Fruit fly (Drosophila melanogaster): ENCODE data around the gene Tb.

Gene Tb

dm6 chr3R:26656140-26656539, at the start of gene Tb:
Gene Tb (plus strand): TSS chr3R:26656440.
- TF ChIP-seq Clk (GFP tag; optimal IDR thresholded peaks at IDR 0.05): no peak

dm6 chr3R:26606498-26606897, 49.7 kb upstream of the Tb start:
- no peak for TF ChIP-seq bab1 (GFP tag; optimal IDR thresholded peaks at IDR 0.05)
- TF ChIP-seq pad (GFP tag; optimal IDR thresholded peaks at IDR 0.05): peak; percentile 80

dm6 chr3R:26615428-26615827, 40.8 kb upstream of the Tb start:
- TF ChIP-seq bab1 (GFP tag; optimal IDR thresholded peaks at IDR 0.05): no peak
- TF ChIP-seq CG5204 (GFP tag; optimal IDR thresholded peaks at IDR 0.05): no peak
- no peak for TF ChIP-seq cic (GFP tag; optimal IDR thresholded peaks at IDR 0.05)
- no peak for TF ChIP-seq CG7101 (tag; optimal IDR thresholded peaks at IDR 0.05)
- no peak for TF ChIP-seq toe (GFP tag; optimal IDR thresholded peaks at IDR 0.05)
- no peak for TF ChIP-seq CG12768 (GFP tag; optimal IDR thresholded peaks at IDR 0.05)
- no peak for TF ChIP-seq CG33017 (tag; optimal IDR thresholded peaks at IDR 0.05)
- TF ChIP-seq CG11617 (GFP tag; optimal IDR thresholded peaks at IDR 0.05): no peak
- no peak for TF ChIP-seq Clk (GFP tag; optimal IDR thresholded peaks at IDR 0.05)
- TF ChIP-seq CG1620 (GFP tag; optimal IDR thresholded peaks at IDR 0.05): no peak
- TF ChIP-seq CG7045 (GFP tag; optimal IDR thresholded peaks at IDR 0.05): no peak
- no peak for TF ChIP-seq Mnt (GFP tag; optimal IDR thresholded peaks at IDR 0.05)
- no peak for TF ChIP-seq kay (GFP tag; ENCODE audit: borderline replicate concordance)

dm6 chr3R:26618818-26619217, 37.4 kb upstream of the Tb start, which contains the start of gene TwdlM:
Gene TwdlM (plus strand): TSS chr3R:26619118.
- no peak for TF ChIP-seq tj (GFP tag; optimal IDR thresholded peaks at IDR 0.05)
- TF ChIP-seq Mnt (GFP tag; optimal IDR thresholded peaks at IDR 0.05): no peak
- TF ChIP-seq toe (GFP tag; optimal IDR thresholded peaks at IDR 0.05): no peak
- no peak for TF ChIP-seq CG7045 (GFP tag; optimal IDR thresholded peaks at IDR 0.05)
- TF ChIP-seq kay (GFP tag; ENCODE audit: borderline replicate concordance): no peak
- no peak for TF ChIP-seq CG12768 (GFP tag; optimal IDR thresholded peaks at IDR 0.05)
- no peak for TF ChIP-seq CG11617 (GFP tag; optimal IDR thresholded peaks at IDR 0.05)
- TF ChIP-seq Hr96 (GFP tag; optimal IDR thresholded peaks at IDR 0.05): no peak
- TF ChIP-seq Crg-1 (GFP tag; optimal IDR thresholded peaks at IDR 0.05): no peak
- TF ChIP-seq CG14711 (tag; optimal IDR thresholded peaks at IDR 0.05): no peak
- no peak for TF ChIP-seq CG7101 (tag; optimal IDR thresholded peaks at IDR 0.05)
- no peak for TF ChIP-seq bab1 (GFP tag; optimal IDR thresholded peaks at IDR 0.05)
- TF ChIP-seq Clk (GFP tag; optimal IDR thresholded peaks at IDR 0.05): no peak
- TF ChIP-seq CG5204 (GFP tag; optimal IDR thresholded peaks at IDR 0.05): no peak
- TF ChIP-seq pad (GFP tag; optimal IDR thresholded peaks at IDR 0.05): no peak
- no peak for TF ChIP-seq CG1620 (GFP tag; optimal IDR thresholded peaks at IDR 0.05)
- TF ChIP-seq cic (GFP tag; optimal IDR thresholded peaks at IDR 0.05): no peak
- TF ChIP-seq cnc (optimal IDR thresholded peaks at IDR 0.05): no peak
- TF ChIP-seq ovo (GFP tag; optimal IDR thresholded peaks at IDR 0.05): no peak

- TF ChIP-seq CG14711 (tag; optimal IDR thresholded peaks at IDR 0.05) (no peak), Clk (GFP tag; optimal IDR thresholded peaks at IDR 0.05) (no peak), Mnt (GFP tag; optimal IDR thresholded peaks at IDR 0.05) (no peak), Hr96 (GFP tag; optimal IDR thresholded peaks at IDR 0.05) (no peak), CG7045 (GFP tag; optimal IDR thresholded peaks at IDR 0.05) (no peak), toe (GFP tag; optimal IDR thresholded peaks at IDR 0.05) (no peak), CG7101 (tag; optimal IDR thresholded peaks at IDR 0.05) (no peak), pad (GFP tag; optimal IDR thresholded peaks at IDR 0.05) (no peak), bab1 (GFP tag; optimal IDR thresholded peaks at IDR 0.05) (no peak), CG5204 (GFP tag; optimal IDR thresholded peaks at IDR 0.05) (no peak), cnc (optimal IDR thresholded peaks at IDR 0.05) (no peak), CG12768 (GFP tag; optimal IDR thresholded peaks at IDR 0.05) (no peak), tj (GFP tag; optimal IDR thresholded peaks at IDR 0.05) (no peak), CG11617 (GFP tag; optimal IDR thresholded peaks at IDR 0.05) (no peak), Crg-1 (GFP tag; optimal IDR thresholded peaks at IDR 0.05) (no peak), kay (GFP tag; ENCODE audit: borderline replicate concordance) (no peak), cic (GFP tag; optimal IDR thresholded peaks at IDR 0.05) (no peak), ovo (GFP tag; optimal IDR thresholded peaks at IDR 0.05) (no peak)
Measured at dm6 chr3R:26621314-26621813, 34.9 kb upstream of the Tb start, which contains the start of gene TwdlP. Gene TwdlP (minus strand): TSS chr3R:26621364.

dm6 chr3R:26623493-26623956, 32.7 kb upstream of the Tb start, which contains the start of gene TwdlB:
Gene TwdlB (minus strand): TSS chr3R:26623543.
- TF ChIP-seq Clk (GFP tag; optimal IDR thresholded peaks at IDR 0.05) (no peak), CG12768 (GFP tag; optimal IDR thresholded peaks at IDR 0.05) (no peak), Hr96 (GFP tag; optimal IDR thresholded peaks at IDR 0.05) (no peak), CG5204 (GFP tag; optimal IDR thresholded peaks at IDR 0.05) (no peak), CG7101 (tag; optimal IDR thresholded peaks at IDR 0.05) (no peak), bab1 (GFP tag; optimal IDR thresholded peaks at IDR 0.05) (no peak), CG1620 (GFP tag; optimal IDR thresholded peaks at IDR 0.05) (no peak), CG33017 (tag; optimal IDR thresholded peaks at IDR 0.05) (no peak), cic (GFP tag; optimal IDR thresholded peaks at IDR 0.05) (no peak)

dm6 chr3R:26625552-26625951, 30.7 kb upstream of the Tb start, which contains the start of gene TwdlL:
Gene TwdlL (minus strand): TSS chr3R:26625652.
- no peak for TF ChIP-seq bab1 (GFP tag; optimal IDR thresholded peaks at IDR 0.05)
- no peak for TF ChIP-seq Clk (GFP tag; optimal IDR thresholded peaks at IDR 0.05)
- no peak for TF ChIP-seq ovo (GFP tag; optimal IDR thresholded peaks at IDR 0.05)
- TF ChIP-seq kay (GFP tag; ENCODE audit: borderline replicate concordance): no peak
- no peak for TF ChIP-seq CG7045 (GFP tag; optimal IDR thresholded peaks at IDR 0.05)
- TF ChIP-seq cic (GFP tag; optimal IDR thresholded peaks at IDR 0.05): no peak
- TF ChIP-seq CG33017 (tag; optimal IDR thresholded peaks at IDR 0.05): no peak
- TF ChIP-seq toe (GFP tag; optimal IDR thresholded peaks at IDR 0.05): no peak
- TF ChIP-seq Mnt (GFP tag; optimal IDR thresholded peaks at IDR 0.05): no peak
- TF ChIP-seq CG14711 (tag; optimal IDR thresholded peaks at IDR 0.05): no peak
- no peak for TF ChIP-seq CG7101 (tag; optimal IDR thresholded peaks at IDR 0.05)
- no peak for TF ChIP-seq CG5204 (GFP tag; optimal IDR thresholded peaks at IDR 0.05)
- no peak for TF ChIP-seq CG11617 (GFP tag; optimal IDR thresholded peaks at IDR 0.05)
- no peak for TF ChIP-seq Hr96 (GFP tag; optimal IDR thresholded peaks at IDR 0.05)
- TF ChIP-seq cnc (optimal IDR thresholded peaks at IDR 0.05): no peak
- TF ChIP-seq tj (GFP tag; optimal IDR thresholded peaks at IDR 0.05): no peak

Measured in whole organism, adult.